Fruit fly (Drosophila melanogaster) whole organism, wandering third instar larva: ENCODE measurements around the gene CG42263.

ENCODE experiments used
- CG32264 ChIP-seq: fragments of 200-800 bp; sonication (Bioruptor generic); optimal IDR thresholded peaks from 2 replicates; lab custom pipeline; 2016; ENCODE audit warnings: missing biosample characterization, missing genetic modification characterization
- HLH106 ChIP-seq: fragments of 200-800 bp; optimal IDR thresholded peaks from 3 replicates; lab custom pipeline; 2019; ENCODE audit warnings: missing biosample characterization, mild to moderate bottlenecking, missing genetic modification characterization, moderate library complexity
- brk ChIP-seq: fragments of 200-800 bp; sonication (Bioruptor generic); optimal IDR thresholded peaks from 2 replicates; lab custom pipeline; 2016; ENCODE audit warnings: missing biosample characterization, mild to moderate bottlenecking, missing genetic modification characterization
- lola ChIP-seq: fragments of >200 bp; optimal IDR thresholded peaks from 2 replicates; lab custom pipeline; 2017; ENCODE audit warnings: missing biosample characterization, missing genetic modification characterization
- psq ChIP-seq: fragments of 200-800 bp; sonication (Bioruptor generic); optimal IDR thresholded peaks from 3 replicates; lab custom pipeline; 2017; ENCODE audit warnings: missing biosample characterization, mild to moderate bottlenecking, missing genetic modification characterization, moderate library complexity

DNA sequence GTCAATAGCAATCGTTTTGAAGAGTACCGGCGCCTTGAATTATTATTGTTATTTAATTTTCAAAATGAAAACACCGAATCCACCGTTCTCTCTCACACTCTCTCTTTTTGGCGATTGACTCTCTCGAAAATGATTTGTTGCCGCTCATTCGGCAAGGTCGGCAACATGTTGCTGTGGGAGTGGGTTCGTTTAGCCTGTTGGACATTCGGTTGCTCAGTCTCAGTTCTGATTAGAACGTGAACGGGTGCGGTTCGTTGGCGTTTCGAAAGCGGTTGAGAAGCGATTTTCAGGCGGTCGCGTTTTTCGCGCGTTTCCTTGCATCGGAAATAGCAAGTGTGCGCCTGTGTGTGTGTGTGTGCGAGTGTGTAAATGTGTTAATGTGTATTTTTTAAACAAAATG is 16.6 kb downstream of the CG42263 start, which contains the start of gene Ac76E:
- TF ChIP-seq CG32264 (no peak), HLH106 (tag; lab: Kevin White, UChicago) (no peak), psq (no peak), lola (no peak), brk (GFP tag; lab: Kevin White, UChicago) (no peak)
